Worm (Caenorhabditis elegans) whole organism, mixed stage, embryonic: ENCODE measurements around the gene algn-8.

ENCODE experiments used
- M03D4.4 ChIP-seq: sonication (generic microtip); optimal IDR thresholded peaks from 2 replicates; lab custom pipeline; 2017; ENCODE audit warnings: mild to moderate bottlenecking, missing genetic modification characterization, missing compliant biosample characterization
- bed-3 ChIP-seq: fragments of 200-800 bp; sonication (Bioruptor generic); optimal IDR thresholded peaks from 3 replicates; lab custom pipeline; 2018; ENCODE audit warnings: mild to moderate bottlenecking, missing genetic modification characterization, moderate library complexity, missing compliant biosample characterization
- blmp-1 ChIP-seq: fragments of 150-350 bp; optimal IDR thresholded peaks from 2 replicates; lab custom pipeline; 2014; ENCODE audit warnings: missing biosample characterization, missing genetic modification characterization
- ceh-39 ChIP-seq: fragments of 150-350 bp; optimal IDR thresholded peaks from 2 replicates; lab custom pipeline; 2014; ENCODE audit warnings: missing biosample characterization, missing genetic modification characterization
- ceh-43 ChIP-seq: fragments of 200-800 bp; sonication (Bioruptor generic); optimal IDR thresholded peaks from 2 replicates; lab custom pipeline; 2018; ENCODE audit warnings: mild to moderate bottlenecking, missing genetic modification characterization, moderate library complexity, missing compliant biosample characterization
- ceh-83 ChIP-seq: fragments of 200-800 bp; sonication (Bioruptor generic); optimal IDR thresholded peaks from 2 replicates; lab custom pipeline; 2018; ENCODE audit warnings: mild to moderate bottlenecking, missing genetic modification characterization, missing compliant biosample characterization
- ces-1 ChIP-seq: fragments of 150-350 bp; optimal IDR thresholded peaks from 2 replicates; lab custom pipeline; 2014; ENCODE audit warnings: missing biosample characterization, missing genetic modification reagents, missing genetic modification characterization
- cnd-1 ChIP-seq: fragments of 200-800 bp; sonication (Bioruptor generic); optimal IDR thresholded peaks from 2 replicates; lab custom pipeline; 2018; ENCODE audit warnings: mild to moderate bottlenecking, missing genetic modification characterization, missing compliant biosample characterization
- drap-1 ChIP-seq: fragments of 200-800 bp; sonication (Bioruptor generic); optimal IDR thresholded peaks from 3 replicates; lab custom pipeline; 2018; ENCODE audit warnings: mild to moderate bottlenecking, missing genetic modification characterization, missing compliant biosample characterization
- elt-1 ChIP-seq: sonication (generic microtip); optimal IDR thresholded peaks from 2 replicates; lab custom pipeline; 2017; ENCODE audit warnings: missing genetic modification characterization, mild to moderate bottlenecking, missing compliant biosample characterization, antibody characterized with exemption, moderate library complexity, borderline replicate concordance; ENCODE audit not compliant: insufficient read depth
- flh-1 ChIP-seq: fragments of 200-800 bp; sonication (Bioruptor generic); optimal IDR thresholded peaks from 2 replicates; lab custom pipeline; 2018; ENCODE audit warnings: mild to moderate bottlenecking, missing genetic modification characterization, moderate library complexity, missing compliant biosample characterization
- hlh-1 ChIP-seq: fragments of 150-350 bp; optimal IDR thresholded peaks from 2 replicates; lab custom pipeline; 2014; ENCODE audit warnings: missing biosample characterization, missing genetic modification reagents, missing genetic modification characterization
- lin-13 ChIP-seq: fragments of 150-350 bp; optimal IDR thresholded peaks from 2 replicates; lab custom pipeline; 2014; ENCODE audit warnings: missing biosample characterization, missing genetic modification characterization
- lsy-2 ChIP-seq: fragments of 150-350 bp; optimal IDR thresholded peaks from 2 replicates; lab custom pipeline; 2014; ENCODE audit warnings: missing biosample characterization, missing genetic modification characterization
- mep-1 ChIP-seq: fragments of 150-350 bp; optimal IDR thresholded peaks from 2 replicates; lab custom pipeline; 2017; ENCODE audit warnings: missing biosample characterization, missing genetic modification reagents, missing genetic modification characterization, inconsistent platforms
- mls-2 ChIP-seq: sonication (generic microtip); optimal IDR thresholded peaks from 2 replicates; lab custom pipeline; 2016; ENCODE audit warnings: mild to moderate bottlenecking, missing genetic modification characterization, moderate library complexity, missing compliant biosample characterization
- nhr-12 ChIP-seq: fragments of 150-350 bp; optimal IDR thresholded peaks from 2 replicates; lab custom pipeline; 2014; ENCODE audit warnings: missing biosample characterization, missing genetic modification characterization
- nhr-2 ChIP-seq: fragments of 150-350 bp; optimal IDR thresholded peaks from 2 replicates; lab custom pipeline; 2014; ENCODE audit warnings: missing biosample characterization, missing genetic modification characterization
- nhr-237 ChIP-seq: fragments of 150-350 bp; optimal IDR thresholded peaks from 2 replicates; lab custom pipeline; 2014; ENCODE audit warnings: missing biosample characterization, missing genetic modification characterization
- nhr-28 ChIP-seq: fragments of 150-350 bp; optimal IDR thresholded peaks from 2 replicates; lab custom pipeline; 2014; ENCODE audit warnings: missing biosample characterization, missing genetic modification characterization
- nhr-76 ChIP-seq: sonication (generic microtip); optimal IDR thresholded peaks from 2 replicates; lab custom pipeline; 2017; ENCODE audit warnings: missing biosample characterization, missing genetic modification characterization
- pha-4 ChIP-seq: fragments of 150-350 bp; optimal IDR thresholded peaks from 2 replicates; lab custom pipeline; 2018; ENCODE audit warnings: missing biosample characterization, missing genetic modification reagents, missing genetic modification characterization
- sem-2 ChIP-seq: fragments of 200-800 bp; sonication (Bioruptor generic); optimal IDR thresholded peaks from 2 replicates; lab custom pipeline; 2018; ENCODE audit warnings: mild to moderate bottlenecking, missing genetic modification characterization, missing compliant biosample characterization
- snpc-4 ChIP-seq: fragments of 150-350 bp; optimal IDR thresholded peaks from 2 replicates; lab custom pipeline; 2014; ENCODE audit warnings: missing biosample characterization, missing genetic modification characterization
- sptf-1 ChIP-seq: sonication (generic microtip); optimal IDR thresholded peaks from 2 replicates; lab custom pipeline; 2017; ENCODE audit warnings: mild to moderate bottlenecking, missing genetic modification characterization, moderate library complexity, missing compliant biosample characterization
- tbx-8 ChIP-seq: fragments of 200-800 bp; sonication (Bioruptor generic); optimal IDR thresholded peaks from 2 replicates; lab custom pipeline; 2018; ENCODE audit warnings: mild to moderate bottlenecking, missing genetic modification characterization, moderate library complexity, missing compliant biosample characterization
- unc-62 ChIP-seq: fragments of 150-350 bp; optimal IDR thresholded peaks from 2 replicates; lab custom pipeline; 2014; ENCODE audit warnings: missing biosample characterization, missing genetic modification reagents, missing genetic modification characterization
- zip-8 ChIP-seq: fragments of 150-350 bp; optimal IDR thresholded peaks from 2 replicates; lab custom pipeline; 2014; ENCODE audit warnings: missing biosample characterization, missing genetic modification characterization

The algn-8 gene

DNA sequence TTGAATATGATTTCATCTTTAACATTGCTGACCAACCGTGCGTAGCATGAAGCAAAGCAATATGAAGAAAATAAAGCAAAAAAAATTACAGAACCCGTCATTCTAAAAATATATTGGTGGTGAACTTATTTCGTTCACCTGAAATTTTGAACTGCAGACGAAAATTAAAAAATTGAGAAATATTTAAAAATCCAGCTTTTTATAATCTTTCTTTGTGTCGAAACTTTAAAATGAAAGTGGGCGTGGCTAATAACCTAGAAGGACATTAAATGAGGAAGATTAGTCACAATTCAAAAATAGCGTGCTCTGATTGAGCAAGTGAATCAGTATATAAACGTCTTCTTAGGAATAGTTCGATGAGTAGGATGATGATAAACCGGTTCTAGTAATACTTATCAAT is 36.7 kb downstream of the algn-8 start, which contains the start of gene old-2:
Gene old-2 (minus strand): TSS at position 101 of the 400 bp plus-strand sequence.
- TF ChIP-seq tbx-8 (GFP tag; lab: Kevin White, UChicago) (no peak), ceh-43 (GFP tag; lab: Kevin White, UChicago) (no peak), sptf-1 (tag; lab: Kevin White, UChicago) (no peak), sem-2 (GFP tag; lab: Kevin White, UChicago) (no peak), ceh-39 (no peak), drap-1 (GFP tag; lab: Kevin White, UChicago) (no peak), ceh-83 (GFP tag; lab: Kevin White, UChicago) (no peak), snpc-4 (tag; lab: Kevin White, UChicago) (no peak), zip-8 (tag; lab: Kevin White, UChicago) (no peak)

DNA sequence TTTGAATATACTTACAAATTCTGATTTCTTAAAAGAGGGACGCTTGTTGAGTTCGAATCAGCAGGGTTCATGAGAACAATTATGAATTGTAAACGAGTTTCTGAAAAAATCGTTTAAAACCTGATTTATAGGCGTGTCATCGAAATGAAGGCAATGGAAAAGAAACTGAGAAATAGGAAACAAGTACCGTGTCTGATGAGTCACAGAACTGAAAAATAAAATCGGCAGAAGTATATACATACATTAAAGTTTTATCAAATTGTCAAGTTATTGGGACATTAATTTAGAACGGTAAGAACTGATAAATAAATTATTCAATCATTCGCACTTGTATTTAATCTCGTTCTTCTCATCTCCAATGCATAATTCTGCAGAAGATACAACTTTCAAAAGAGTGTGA is 41.0 kb downstream of the algn-8 start, which contains the start of gene chil-9:
Gene chil-9 (minus strand): TSS at position 101 of the 400 bp plus-strand sequence.
- TF ChIP-seq bed-3 (GFP tag; lab: Kevin White, UChicago) (no peak), nhr-12 (tag; lab: Kevin White, UChicago) (no peak)

DNA sequence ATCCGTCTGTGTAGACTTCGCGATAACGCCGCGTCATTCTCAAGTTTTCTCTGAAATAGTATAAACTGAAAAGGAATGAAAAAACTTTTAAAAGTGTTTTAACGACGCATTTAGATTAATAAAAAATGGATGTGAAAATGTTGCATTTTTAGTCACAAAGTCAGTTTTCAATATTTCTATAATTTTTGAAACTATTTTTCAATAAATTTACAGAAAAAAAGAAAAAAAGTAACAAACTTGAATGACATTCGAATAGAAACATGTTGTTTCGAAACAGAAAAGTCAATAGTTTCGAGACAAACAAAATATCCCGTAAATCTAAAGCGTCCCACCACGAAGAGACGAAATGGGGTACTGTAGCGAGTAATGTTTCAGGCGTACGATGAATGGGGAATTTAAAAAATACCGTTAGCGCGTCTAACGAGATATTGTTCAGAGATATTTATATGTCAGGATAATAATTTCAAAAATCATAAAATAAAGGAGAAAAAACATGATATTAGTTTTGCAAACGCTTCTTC is 44.2 kb downstream of the algn-8 start, which contains the start of gene rnh-1.2:
Gene rnh-1.2 (minus strand): TSS at position 51 of the 521 bp plus-strand sequence.
- no peak for TF ChIP-seq pha-4
- TF ChIP-seq tbx-8 (GFP tag; lab: Kevin White, UChicago): no peak
- TF ChIP-seq nhr-28 (tag; lab: Kevin White, UChicago): no peak
- no peak for TF ChIP-seq mep-1
- no peak for TF ChIP-seq mls-2 (tag; lab: Kevin White, UChicago)

DNA sequence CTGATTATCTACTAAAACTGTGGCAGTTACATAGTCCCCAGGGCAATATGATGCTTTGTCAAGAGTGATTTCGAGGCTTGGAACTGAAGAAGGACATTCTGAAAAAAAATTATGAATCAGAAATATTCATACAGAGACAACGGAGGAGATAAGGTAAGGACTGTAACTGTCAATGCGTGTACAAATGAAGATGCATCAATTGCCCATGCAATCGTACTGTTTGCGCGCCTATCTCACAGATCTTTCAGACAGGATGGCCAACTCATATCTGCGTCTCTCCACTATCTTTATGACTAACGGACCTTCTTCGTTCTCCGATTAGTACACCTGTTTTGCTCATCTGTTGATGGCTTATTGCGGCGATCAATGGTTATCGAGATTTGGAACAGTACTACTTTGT is 45.9 kb downstream of the algn-8 start, which contains the start of gene ZK938.11:
Gene ZK938.11 (minus strand): TSS at position 101 of the 400 bp plus-strand sequence.
- TF ChIP-seq elt-1 (tag; lab: Kevin White, UChicago) (peak; percentile 87), nhr-28 (tag; lab: Kevin White, UChicago) (no peak)
- TF ChIP-seq, all 35 proteins: peak for 1

ce11 chrII:9838260-9838935 is 47.8 kb downstream of the algn-8 start, which contains the start of gene arrd-4:
arrd-4 (minus strand) TSS chrII:9838310.
- TF ChIP-seq drap-1 (GFP tag; lab: Kevin White, UChicago) (no peak), nhr-237 (tag; lab: Kevin White, UChicago) (no peak), ceh-43 (GFP tag; lab: Kevin White, UChicago) (no peak), ces-1 (GFP tag; lab: Kevin White, UChicago) (peak; percentile 99), tbx-8 (GFP tag; lab: Kevin White, UChicago) (no peak)
- TF ChIP-seq, all 35 proteins: peak for 1

DNA sequence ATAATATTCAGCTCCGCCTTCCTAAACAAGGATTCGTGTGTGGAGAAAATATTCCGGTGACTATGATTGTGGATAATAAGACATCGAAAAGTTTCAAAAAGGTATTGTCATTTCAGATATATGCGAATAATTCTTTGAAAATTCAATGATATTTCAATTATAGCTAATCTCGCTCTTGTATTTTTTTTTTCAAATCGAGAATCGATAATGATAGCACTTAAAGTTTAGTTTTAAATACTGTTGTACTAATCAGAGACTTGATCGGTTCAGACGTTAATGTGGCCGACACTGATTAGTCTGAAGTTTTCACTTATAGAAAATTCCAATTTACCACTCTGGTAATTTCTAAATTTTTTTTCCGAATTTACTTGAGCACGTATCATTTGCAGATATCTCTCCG is 50.3 kb downstream of the algn-8 start:
- TF ChIP-seq pha-4 (no peak), ceh-39 (no peak), lin-13 (no peak), mls-2 (tag; lab: Kevin White, UChicago) (no peak), nhr-76 (tag; lab: Kevin White, UChicago) (no peak), bed-3 (GFP tag; lab: Kevin White, UChicago) (no peak), nhr-12 (tag; lab: Kevin White, UChicago) (no peak), elt-1 (tag; lab: Kevin White, UChicago) (no peak), lsy-2 (tag; lab: Kevin White, UChicago) (no peak), flh-1 (no peak), blmp-1 (no peak), nhr-2 (tag; lab: Kevin White, UChicago) (no peak), snpc-4 (tag; lab: Kevin White, UChicago) (no peak)

DNA sequence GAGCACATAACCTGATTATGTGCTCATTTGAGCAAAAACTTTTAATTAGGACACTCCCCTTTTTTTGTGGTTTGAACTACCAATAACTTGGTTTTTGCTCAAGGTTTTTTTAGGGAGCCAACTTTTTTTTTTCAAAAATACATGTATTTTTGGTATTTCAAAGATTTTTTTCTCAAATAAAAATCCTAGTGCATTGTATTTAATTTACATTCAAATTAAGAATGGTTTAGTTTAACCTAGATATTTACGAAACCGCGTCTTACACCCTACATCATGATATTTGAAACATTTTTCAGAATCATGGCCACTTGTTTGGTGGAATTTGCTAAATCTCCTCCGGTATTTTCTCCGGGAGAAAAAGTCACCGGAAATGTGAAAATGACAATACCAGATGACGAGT is 51.3 kb downstream of the algn-8 start, which contains the start of gene arrd-5:
Gene arrd-5 (plus strand): TSS at position 301 of the 400 bp plus-strand sequence.
- TF ChIP-seq nhr-28 (tag; lab: Kevin White, UChicago) (no peak), hlh-1 (tag; lab: Kevin White, UChicago) (no peak), sem-2 (GFP tag; lab: Kevin White, UChicago) (no peak), ceh-43 (GFP tag; lab: Kevin White, UChicago) (no peak), unc-62 (GFP tag; lab: Kevin White, UChicago) (no peak), M03D4.4 (tag; lab: Kevin White, UChicago) (no peak), cnd-1 (tag; lab: Kevin White, UChicago) (no peak)
